Fruit fly (Drosophila melanogaster) whole organism, embryonic: ENCODE data around the gene CG7120.

Experiments used
- Adf1 ChIP-seq: fragments of 200-800 bp; sonication (Bioruptor generic); IDR thresholded peaks from 2 replicates; pipeline ENCODE4 v1.3.6; 2022; ENCODE audit warnings: missing biosample characterization, missing genetic modification characterization
- Atf3 ChIP-seq: fragments of 200-800 bp; sonication (Bioruptor generic); optimal IDR thresholded peaks from 3 replicates; lab custom pipeline; 2016; ENCODE audit warnings: missing biosample characterization, missing genetic modification characterization
- CG10147 ChIP-seq: fragments of 200-800 bp; sonication (Bioruptor generic); optimal IDR thresholded peaks from 2 replicates; lab custom pipeline; 2019; ENCODE audit warnings: missing biosample characterization, mild to moderate bottlenecking, missing genetic modification characterization, moderate library complexity
- CG10565 ChIP-seq: fragments of 200-800 bp; sonication (Bioruptor generic); optimal IDR thresholded peaks from 3 replicates; lab custom pipeline; 2016; ENCODE audit warnings: missing biosample characterization, mild to moderate bottlenecking, missing genetic modification characterization
- CG11504 ChIP-seq: fragments of 200-800 bp; sonication (Bioruptor generic); optimal IDR thresholded peaks from 3 replicates; lab custom pipeline; 2019; ENCODE audit warnings: missing biosample characterization, mild to moderate bottlenecking, missing genetic modification characterization, moderate library complexity
- CG12391 ChIP-seq: fragments of 200-800 bp; sonication (Bioruptor generic); optimal IDR thresholded peaks from 3 replicates; lab custom pipeline; 2018; ENCODE audit warnings: missing biosample characterization, mild to moderate bottlenecking, missing genetic modification characterization, moderate library complexity
- CG13287 ChIP-seq: fragments of 200-800 bp; sonication (Bioruptor generic); IDR thresholded peaks from 2 replicates; pipeline ENCODE4 v1.3.6; 2022; ENCODE audit warnings: missing biosample characterization, missing genetic modification characterization; ENCODE audit not compliant: partially characterized antibody
- CG13424 ChIP-seq: fragments of 200-800 bp; sonication (Bioruptor generic); optimal IDR thresholded peaks from 2 replicates; lab custom pipeline; 2019; ENCODE audit warnings: missing biosample characterization, mild to moderate bottlenecking, missing genetic modification characterization, moderate library complexity
- CG13775 ChIP-seq: fragments of 200-800 bp; sonication (Bioruptor generic); optimal IDR thresholded peaks from 3 replicates; lab custom pipeline; 2017; ENCODE audit warnings: missing biosample characterization, mild to moderate bottlenecking, missing genetic modification characterization
- CG17912 ChIP-seq: fragments of 200-800 bp; sonication (Bioruptor generic); optimal IDR thresholded peaks from 2 replicates; lab custom pipeline; 2018; ENCODE audit warnings: missing biosample characterization, mild to moderate bottlenecking, missing genetic modification characterization
- CG18764 ChIP-seq: fragments of 200-800 bp; sonication (Bioruptor generic); optimal IDR thresholded peaks from 3 replicates; lab custom pipeline; 2016; ENCODE audit warnings: missing biosample characterization, missing genetic modification characterization
- CG31365 ChIP-seq: fragments of 200-800 bp; sonication (Bioruptor generic); optimal IDR thresholded peaks from 2 replicates; lab custom pipeline; 2018; ENCODE audit warnings: missing biosample characterization, mild to moderate bottlenecking, missing genetic modification characterization
- CG5180 ChIP-seq: fragments of 200-800 bp; sonication (Bioruptor generic); optimal IDR thresholded peaks from 3 replicates; lab custom pipeline; 2017; ENCODE audit warnings: missing biosample characterization, missing genetic modification characterization, mild to moderate bottlenecking, moderate library complexity, missing genetic modification reagents
- CG7745 ChIP-seq: fragments of 200-800 bp; sonication (Bioruptor generic); optimal IDR thresholded peaks from 2 replicates; lab custom pipeline; 2018; ENCODE audit warnings: missing biosample characterization, mild to moderate bottlenecking, missing genetic modification characterization, moderate library complexity
- CG7987 ChIP-seq: fragments of 200-800 bp; sonication (Bioruptor generic); optimal IDR thresholded peaks from 2 replicates; lab custom pipeline; 2018; ENCODE audit warnings: missing biosample characterization, mild to moderate bottlenecking, missing genetic modification characterization, moderate library complexity
- CG9609 ChIP-seq: fragments of 200-800 bp; sonication (Bioruptor generic); optimal IDR thresholded peaks from 3 replicates; lab custom pipeline; 2016; ENCODE audit warnings: missing biosample characterization, missing genetic modification characterization
- Camta ChIP-seq: fragments of 200-800 bp; sonication (Bioruptor generic); optimal IDR thresholded peaks from 2 replicates; lab custom pipeline; 2016; ENCODE audit warnings: missing biosample characterization, missing genetic modification characterization
- Chrac-16 ChIP-seq: fragments of 200-800 bp; sonication (Bioruptor generic); optimal IDR thresholded peaks from 3 replicates; lab custom pipeline; 2016; ENCODE audit warnings: missing biosample characterization, missing genetic modification characterization
- CkIIα-i1 ChIP-seq: fragments of 200-800 bp; sonication (Bioruptor generic); IDR thresholded peaks from 2 replicates; pipeline ENCODE4 v1.3.6; 2022; ENCODE audit warnings: missing biosample characterization, missing genetic modification characterization
- CrebB ChIP-seq: fragments of 200-800 bp; sonication (Bioruptor generic); optimal IDR thresholded peaks from 3 replicates; lab custom pipeline; 2018; ENCODE audit warnings: missing biosample characterization, mild to moderate bottlenecking, missing genetic modification characterization
- Dref ChIP-seq: fragments of 200-800 bp; sonication (Bioruptor generic); IDR thresholded peaks from 2 replicates; pipeline ENCODE4 v1.3.6; 2022; ENCODE audit warnings: missing biosample characterization, missing genetic modification characterization
- Fer1 ChIP-seq: fragments of 200-800 bp; sonication (Bioruptor generic); optimal IDR thresholded peaks from 2 replicates; lab custom pipeline; 2017; ENCODE audit warnings: missing biosample characterization, mild to moderate bottlenecking, missing genetic modification characterization
- Fer2 ChIP-seq: fragments of 200-800 bp; sonication (Bioruptor generic); optimal IDR thresholded peaks from 2 replicates; lab custom pipeline; 2018; ENCODE audit warnings: missing biosample characterization, mild to moderate bottlenecking, missing genetic modification characterization, moderate library complexity
- Hsf ChIP-seq: fragments of 200-800 bp; sonication (Bioruptor generic); optimal IDR thresholded peaks from 3 replicates; lab custom pipeline; 2016; ENCODE audit warnings: missing biosample characterization, missing genetic modification characterization
- Lpt ChIP-seq: fragments of >200 bp; optimal IDR thresholded peaks from 2 replicates; lab custom pipeline; 2018; ENCODE audit warnings: missing biosample characterization, missing genetic modification characterization
- Meics ChIP-seq: fragments of 200-800 bp; sonication (Bioruptor generic); optimal IDR thresholded peaks from 2 replicates; lab custom pipeline; 2017; ENCODE audit warnings: missing biosample characterization, mild to moderate bottlenecking, missing genetic modification characterization
- Nf-YA ChIP-seq: fragments of 200-800 bp; sonication (Bioruptor generic); IDR thresholded peaks from 2 replicates; pipeline ENCODE4 v1.3.6; 2022; ENCODE audit warnings: missing biosample characterization, missing genetic modification characterization
- Rx ChIP-seq: fragments of 200-800 bp; sonication (Bioruptor generic); IDR thresholded peaks from 2 replicates; pipeline ENCODE4 v1.3.6; 2022; ENCODE audit warnings: missing biosample characterization, missing genetic modification characterization
- Six4 ChIP-seq: fragments of 200-800 bp; sonication (Bioruptor generic); optimal IDR thresholded peaks from 2 replicates; lab custom pipeline; 2016; ENCODE audit warnings: missing biosample characterization, missing genetic modification characterization
- Xbp1 ChIP-seq: fragments of 200-800 bp; sonication (Bioruptor generic); optimal IDR thresholded peaks from 3 replicates; lab custom pipeline; 2016; ENCODE audit warnings: missing biosample characterization, mild to moderate bottlenecking, missing genetic modification characterization
- abd-A ChIP-seq: fragments of 200-800 bp; sonication (Bioruptor generic); optimal IDR thresholded peaks from 3 replicates; lab custom pipeline; 2019; ENCODE audit warnings: missing biosample characterization, mild to moderate bottlenecking, missing genetic modification characterization, moderate library complexity
- ac ChIP-seq: fragments of 200-800 bp; sonication (Bioruptor generic); optimal IDR thresholded peaks from 3 replicates; lab custom pipeline; 2017; ENCODE audit warnings: missing biosample characterization, mild to moderate bottlenecking, missing genetic modification characterization
- aop ChIP-seq: fragments of 200-800 bp; sonication (Bioruptor generic); IDR thresholded peaks from 2 replicates; pipeline ENCODE4 v1.3.6; 2022; ENCODE audit warnings: missing biosample characterization, missing genetic modification characterization
- az2 ChIP-seq: fragments of 200-800 bp; sonication (Bioruptor generic); optimal IDR thresholded peaks from 3 replicates; lab custom pipeline; 2016; ENCODE audit warnings: missing biosample characterization, missing genetic modification characterization
- bab2 ChIP-seq: fragments of 200-800 bp; sonication (Bioruptor generic); optimal IDR thresholded peaks from 2 replicates; lab custom pipeline; 2016; ENCODE audit warnings: missing biosample characterization, missing genetic modification characterization
- bowl ChIP-seq: fragments of 200-800 bp; sonication (Bioruptor generic); IDR thresholded peaks from 2 replicates; pipeline ENCODE4 v1.3.6; 2022; ENCODE audit warnings: missing biosample characterization, missing genetic modification characterization
- chif ChIP-seq, 2 experiments: fragments of 200-800 bp; sonication (Bioruptor generic); optimal IDR thresholded peaks; 3 replicates each; lab custom pipeline; 2016; ENCODE audit warnings: missing biosample characterization in 2 of 2, missing genetic modification characterization in 2 of 2
- crol ChIP-seq: fragments of 200-800 bp; sonication (Bioruptor generic); IDR thresholded peaks from 2 replicates; pipeline ENCODE4 v1.3.6; 2022; ENCODE audit warnings: missing biosample characterization, missing genetic modification characterization
- da ChIP-seq: fragments of 200-800 bp; sonication (Bioruptor generic); optimal IDR thresholded peaks from 2 replicates; lab custom pipeline; 2016; ENCODE audit warnings: missing biosample characterization, missing genetic modification characterization
- disco-r ChIP-seq: fragments of 200-800 bp; sonication (Bioruptor generic); optimal IDR thresholded peaks from 2 replicates; lab custom pipeline; 2016; ENCODE audit warnings: missing biosample characterization, missing genetic modification characterization
- dmrt11E ChIP-seq: fragments of 200-800 bp; sonication (Bioruptor generic); optimal IDR thresholded peaks from 3 replicates; lab custom pipeline; 2018; ENCODE audit warnings: missing biosample characterization, mild to moderate bottlenecking, missing genetic modification characterization, moderate library complexity
- emc ChIP-seq: fragments of 200-800 bp; sonication (Bioruptor generic); optimal IDR thresholded peaks from 2 replicates; lab custom pipeline; 2016; ENCODE audit warnings: missing biosample characterization, missing genetic modification characterization
- en ChIP-seq: fragments of 200-800 bp; sonication (Bioruptor generic); optimal IDR thresholded peaks from 2 replicates; lab custom pipeline; 2016; ENCODE audit warnings: missing biosample characterization, missing genetic modification characterization
- esg ChIP-seq: fragments of 200-800 bp; sonication (Bioruptor generic); conservative IDR thresholded peaks from 2 replicates; pipeline ENCODE4 v1.3.6; 2022; ENCODE audit warnings: missing biosample characterization, missing genetic modification characterization
- eve ChIP-seq, 2 experiments: fragments of >200 bp; optimal IDR thresholded peaks; 2 replicates each; lab custom pipeline; 2017; ENCODE audit warnings: missing biosample characterization in 2 of 2, missing genetic modification characterization in 2 of 2
- gcm2 ChIP-seq: fragments of 200-800 bp; sonication (Bioruptor generic); optimal IDR thresholded peaks from 2 replicates; lab custom pipeline; 2016; ENCODE audit warnings: missing biosample characterization, missing genetic modification characterization
- grn ChIP-seq: fragments of 200-800 bp; sonication (Bioruptor generic); optimal IDR thresholded peaks from 3 replicates; lab custom pipeline; 2017; ENCODE audit warnings: missing biosample characterization, missing genetic modification characterization
- jumu ChIP-seq: fragments of 200-800 bp; sonication (Bioruptor generic); optimal IDR thresholded peaks from 3 replicates; lab custom pipeline; 2016; ENCODE audit warnings: missing biosample characterization, missing genetic modification characterization
- org-1 ChIP-seq: fragments of 200-800 bp; sonication (Bioruptor generic); optimal IDR thresholded peaks from 2 replicates; lab custom pipeline; 2017; ENCODE audit warnings: missing biosample characterization, missing genetic modification characterization
- peb ChIP-seq: fragments of 200-800 bp; sonication (Bioruptor generic); IDR thresholded peaks from 2 replicates; pipeline ENCODE4 v1.3.6; 2022; ENCODE audit warnings: missing biosample characterization, missing genetic modification characterization
- ro ChIP-seq: fragments of 200-800 bp; sonication (Bioruptor generic); IDR thresholded peaks from 2 replicates; pipeline ENCODE4 v1.3.6; 2022; ENCODE audit warnings: missing biosample characterization, missing genetic modification characterization
- wdn ChIP-seq: fragments of 200-800 bp; sonication (Bioruptor generic); IDR thresholded peaks from 2 replicates; pipeline ENCODE4 v1.3.6; 2022; ENCODE audit warnings: missing biosample characterization, missing genetic modification characterization
- zen ChIP-seq: fragments of 200-800 bp; sonication (Bioruptor generic); optimal IDR thresholded peaks from 3 replicates; lab custom pipeline; 2018; ENCODE audit warnings: missing biosample characterization, mild to moderate bottlenecking, missing genetic modification characterization, moderate library complexity

CG7120 gene

DNA sequence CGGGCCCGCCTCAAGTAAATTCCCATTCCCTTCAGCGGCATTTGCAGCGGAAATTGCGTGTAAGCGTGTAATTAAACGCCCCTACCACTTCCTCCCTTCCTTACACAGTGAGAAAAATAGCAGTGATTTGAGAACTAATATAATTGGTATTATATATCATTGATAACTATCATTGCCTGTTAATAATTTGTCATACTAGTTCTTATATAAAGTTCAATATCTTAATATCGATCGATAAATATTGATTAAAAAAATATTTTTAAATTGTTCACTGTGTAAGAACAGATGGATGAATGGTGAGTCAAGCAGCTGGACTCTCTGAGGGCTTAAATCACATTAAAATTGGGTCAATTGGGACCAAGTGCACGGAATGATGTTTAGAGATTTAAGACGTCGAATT is 49.2 kb downstream of the CG7120 start (continued):
- TF ChIP-seq Fer2 (no peak), CkIIα-i1 (GFP tag; lab: Robert Waterston, UW) (no peak), emc (GFP tag; lab: Kevin White, UChicago) (no peak), da (GFP tag; lab: Kevin White, UChicago) (no peak), CG18764 (peak; percentile 27), Fer1 (GFP tag; lab: Kevin White, UChicago) (peak; percentile 50), ac (GFP tag; lab: Kevin White, UChicago) (no peak), Hsf (GFP tag; lab: Kevin White, UChicago) (no peak), org-1 (no peak), crol (GFP tag; lab: Robert Waterston, UW) (no peak), CG13287 (no peak), Adf1 (GFP tag; lab: Robert Waterston, UW) (no peak), CG10565 (GFP tag; lab: Kevin White, UChicago) (no peak), eve (GFP tag; optimal IDR thresholded peaks at IDR 0.05; lab: Kevin White, UChicago) (no peak), Camta (GFP tag; lab: Kevin White, UChicago) (no peak), CG11504 (tag; lab: Kevin White, UChicago) (peak; percentile 75), wdn (GFP tag; lab: Robert Waterston, UW) (no peak), CG7987 (GFP tag; lab: Kevin White, UChicago) (no peak), CG5180 (GFP tag; lab: Kevin White, UChicago) (peak; percentile 26), CG13775 (GFP tag; lab: Kevin White, UChicago) (no peak), Nf-YA (GFP tag; lab: Robert Waterston, UW) (no peak), CG12391 (peak; percentile 34), jumu (no peak), Xbp1 (GFP tag; lab: Kevin White, UChicago) (no peak), esg (GFP tag; lab: Robert Waterston, UW) (0 out of 2 replicates have a peak, but pooled peaks have one; percentile 13), Meics (GFP tag; lab: Kevin White, UChicago) (peak; percentile 62), ro (no peak), peb (GFP tag; lab: Robert Waterston, UW) (no peak), Chrac-16 (GFP tag; lab: Kevin White, UChicago) (no peak), Lpt (GFP tag; lab: Kevin White, UChicago) (no peak), aop (GFP tag; lab: Robert Waterston, UW) (no peak), CG17912 (GFP tag; lab: Kevin White, UChicago) (no peak), Rx (GFP tag; lab: Robert Waterston, UW) (no peak), Atf3 (GFP tag; lab: Kevin White, UChicago) (no peak), disco-r (GFP tag; lab: Kevin White, UChicago) (no peak), en (no peak), Six4 (GFP tag; lab: Kevin White, UChicago) (no peak), zen (peak; percentile 92), bab2 (GFP tag; lab: Kevin White, UChicago) (no peak), CrebB (no peak), CG31365 (tag; lab: Kevin White, UChicago) (no peak), CG9609 (GFP tag; lab: Kevin White, UChicago) (no peak), CG7745 (tag; lab: Kevin White, UChicago) (no peak), gcm2 (GFP tag; lab: Kevin White, UChicago) (no peak), dmrt11E (tag; lab: Kevin White, UChicago) (peak; percentile 29), Dref (GFP tag; lab: Robert Waterston, UW) (no peak), az2 (no peak), bowl (no peak), chif (GFP tag; optimal IDR thresholded peaks at IDR 0.05; lab: Kevin White, UChicago) (no peak), abd-A (tag; lab: Kevin White, UChicago) (no peak), CG13424 (tag; lab: Kevin White, UChicago) (peak; percentile 17), grn (GFP tag; lab: Kevin White, UChicago) (no peak), CG10147 (peak; percentile 14)
